Worm (Caenorhabditis elegans): ENCODE data around the gene Y39G8B.13.
A peak's percentile ranks its signal among the peaks of the same experiment; 100 is the strongest.
"Not testable (repeated sequence)": the region's sequence is repeated elsewhere in the genome, so short reads cannot be mapped to it uniquely, and the experiment has no call there.

The Y39G8B.13 gene

DNA sequence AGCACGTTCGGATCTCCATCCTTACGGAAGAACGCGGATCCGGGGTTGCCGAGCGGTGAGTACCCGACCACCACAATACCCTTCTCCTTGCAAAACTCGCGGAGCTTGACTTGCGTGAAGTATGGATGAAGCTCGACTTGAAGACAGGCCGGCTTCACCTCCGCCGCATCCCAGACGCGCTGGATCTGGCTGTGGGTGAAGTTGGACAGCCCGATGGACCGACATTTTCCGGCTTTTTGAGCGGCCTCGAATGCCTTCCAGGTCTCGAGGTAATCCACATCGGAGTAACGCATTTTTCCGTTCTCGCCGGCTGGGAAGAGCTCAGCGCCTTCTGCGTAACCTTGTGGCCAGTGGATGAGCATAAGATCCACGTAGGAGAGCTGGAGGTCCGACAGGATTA is 10.6 kb downstream of the Y39G8B.13 start (continued):
- no peak for TF ChIP-seq F44E2.7 (GFP tag; IDR thresholded peaks at IDR 0.05)

DNA sequence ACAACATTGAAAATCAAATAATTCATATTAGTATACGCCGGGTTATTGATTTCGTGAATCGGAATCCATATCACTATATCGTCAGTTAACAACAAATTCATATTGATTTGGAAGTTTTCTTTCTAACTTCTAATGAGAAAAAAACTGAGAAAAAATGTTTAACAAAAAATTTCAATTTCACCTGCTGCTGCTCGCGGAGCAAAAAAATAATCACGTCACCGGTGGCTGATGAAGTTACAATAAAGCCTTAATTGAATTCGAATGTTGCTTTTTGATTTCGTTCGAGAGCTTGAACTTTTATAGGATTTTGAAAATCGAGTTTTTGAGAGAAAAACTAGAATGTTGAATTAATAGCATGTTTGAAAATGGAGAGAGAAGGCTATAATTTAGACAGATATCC is 13.9 kb downstream of the Y39G8B.13 start, which contains the start of gene sre-43:
Gene sre-43, minus strand, starts transcription at position 101 of the 400 bp plus-strand sequence.
- TF ChIP-seq nhr-28 (tag; optimal IDR thresholded peaks at IDR 0.05) (no peak), nhr-25 (tag; optimal IDR thresholded peaks at IDR 0.05; ENCODE audit: borderline replicate concordance, insufficient read depth) (no peak), nhr-76 (tag; optimal IDR thresholded peaks at IDR 0.05) (no peak), hmg-1.1 (GFP tag; IDR thresholded peaks at IDR 0.05) (no peak), zip-11 (GFP tag; IDR thresholded peaks at IDR 0.05) (no peak), dpl-1 (GFP tag; optimal IDR thresholded peaks at IDR 0.05) (no peak), fkh-10 (GFP tag; optimal IDR thresholded peaks at IDR 0.05) (no peak), Y5F2A.4 (GFP tag; optimal IDR thresholded peaks at IDR 0.05) (no peak), F44E2.7 (GFP tag; IDR thresholded peaks at IDR 0.05) (no peak), T26A8.4 (GFP tag; IDR thresholded peaks at IDR 0.05) (no peak), php-3 (GFP tag; IDR thresholded peaks at IDR 0.05) (no peak), F10B5.3 (tag; optimal IDR thresholded peaks at IDR 0.05) (no peak), T20F7.1 (GFP tag; optimal IDR thresholded peaks at IDR 0.05) (no peak), arid-1 (GFP tag; conservative IDR thresholded peaks at IDR 0.05) (no peak), sdz-12 (GFP tag; optimal IDR thresholded peaks at IDR 0.05) (no peak), lin-1 (GFP tag; IDR thresholded peaks at IDR 0.05) (no peak), duxl-1 (tag; optimal IDR thresholded peaks at IDR 0.05; ENCODE audit: poor library complexity) (no peak), spr-1 (tag; optimal IDR thresholded peaks at IDR 0.05) (no peak), lin-39 (tag; optimal IDR thresholded peaks at IDR 0.05) (no peak)

DNA sequence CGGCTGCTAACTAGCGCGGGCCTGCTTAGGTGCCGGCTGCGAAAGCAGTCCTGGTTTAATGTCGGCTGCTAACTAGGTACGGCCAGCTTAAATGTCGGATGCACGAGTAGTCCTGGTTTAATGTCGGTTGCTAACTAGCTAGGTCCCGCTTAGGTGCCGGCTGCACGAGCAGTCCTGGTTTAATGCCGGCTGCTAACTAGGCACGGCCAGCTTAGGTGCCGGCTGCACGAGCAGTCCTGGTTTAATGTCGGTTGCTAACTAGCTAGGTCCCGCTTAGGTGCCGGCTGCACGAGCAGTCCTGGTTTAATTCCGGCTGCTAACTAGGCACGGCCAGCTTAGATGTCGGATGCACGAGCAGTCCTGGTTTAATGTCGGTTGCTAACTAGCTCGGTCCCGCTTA is 14.8 kb downstream of the Y39G8B.13 start:
- TF ChIP-seq unc-62 (GFP tag; optimal IDR thresholded peaks at IDR 0.05 in 1 of 2) = peak in 1 of 2 experiments; percentile 89
- TF ChIP-seq unc-62 (tag; optimal IDR thresholded peaks at IDR 0.05) = not testable (repeated sequence)
- peak; percentile 47; the same call in 1 of the 2 replicates for TF ChIP-seq set-16 (GFP tag; IDR thresholded peaks at IDR 0.05)
- 0 out of 2 replicates have a peak, but pooled peaks have one; percentile 25 for TF ChIP-seq nhr-42 (GFP tag; IDR thresholded peaks at IDR 0.05)

DNA sequence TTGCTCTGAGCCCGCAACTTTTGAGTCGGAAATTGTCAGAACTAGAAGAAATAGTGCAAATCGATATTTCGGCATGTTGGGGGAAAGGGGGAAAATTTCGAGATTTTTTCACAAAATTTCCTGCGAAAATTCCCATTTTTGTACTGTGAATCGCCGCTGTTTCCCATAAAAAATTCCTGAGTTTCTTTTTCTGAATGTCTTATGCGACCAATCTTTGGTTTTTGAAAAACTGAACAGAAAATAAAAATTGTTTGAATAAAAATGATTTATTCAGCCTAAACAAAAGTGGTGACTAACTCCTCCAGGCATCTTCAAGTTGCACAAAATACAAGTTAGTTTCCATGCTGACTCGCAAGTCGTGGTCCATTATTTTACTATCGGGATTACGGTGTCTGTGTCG is 16.6 kb downstream of the Y39G8B.13 start, which contains the start of gene W07G1.7:
Gene W07G1.7, minus strand, starts transcription at position 101 of the 400 bp plus-strand sequence.
- TF ChIP-seq unc-62 (GFP tag; optimal IDR thresholded peaks at IDR 0.05 in 1 of 2) (no peak), unc-62 (tag; optimal IDR thresholded peaks at IDR 0.05) (no peak), nhr-11 (tag; optimal IDR thresholded peaks at IDR 0.05) (no peak), daf-19 (GFP tag; conservative IDR thresholded peaks at IDR 0.05) (no peak), dmd-6 (GFP tag; IDR thresholded peaks at IDR 0.05) (no peak)

DNA sequence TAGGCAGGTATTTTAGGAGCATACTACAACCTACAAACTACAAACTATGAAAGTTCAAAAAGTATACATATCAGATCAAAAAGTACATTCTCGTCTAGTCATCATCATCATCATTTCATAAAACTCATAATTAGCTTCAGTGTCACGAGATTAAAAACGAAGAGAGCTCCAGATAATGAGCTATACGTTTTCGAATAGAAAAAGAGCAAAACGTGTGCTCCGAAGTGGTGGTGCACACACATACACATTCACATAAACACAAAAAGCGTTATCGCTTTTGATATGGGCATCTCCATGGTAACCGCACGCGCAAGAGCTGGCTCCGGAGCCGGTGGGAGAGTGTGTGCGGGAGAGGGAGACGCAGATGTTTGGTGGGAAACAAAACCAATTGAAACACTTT is 18.5 kb downstream of the Y39G8B.13 start:
- TF ChIP-seq mep-1 (tag; optimal IDR thresholded peaks at IDR 0.05) (no peak), nhr-6 (tag; optimal IDR thresholded peaks at IDR 0.05) (no peak), nhr-11 (tag; optimal IDR thresholded peaks at IDR 0.05) (no peak), nhr-41 (GFP tag; IDR thresholded peaks at IDR 0.05) (no peak), nhr-102 (tag; optimal IDR thresholded peaks at IDR 0.05) (no peak), snpc-1.2 (GFP tag; IDR thresholded peaks at IDR 0.05) (no peak), F49E8.2 (tag; optimal IDR thresholded peaks at IDR 0.05; ENCODE audit: borderline replicate concordance) (no peak), lin-15B (tag; optimal IDR thresholded peaks at IDR 0.05) (no peak), nhr-10 (tag; optimal IDR thresholded peaks at IDR 0.05) (no peak), pqm-1 (tag; optimal IDR thresholded peaks at IDR 0.05) (no peak), ceh-82 (tag; optimal IDR thresholded peaks at IDR 0.05) (no peak), php-3 (GFP tag; IDR thresholded peaks at IDR 0.05) (no peak), skn-1 (tag; optimal IDR thresholded peaks at IDR 0.05) (no peak), vab-7 (GFP tag; IDR thresholded peaks at IDR 0.05) (no peak), ces-1 (GFP tag; optimal IDR thresholded peaks at IDR 0.05) (no peak), mxl-3 (GFP tag; optimal IDR thresholded peaks at IDR 0.05) (no peak)
